Fruit fly (Drosophila melanogaster) S2 (cell line): ENCODE measurements around the gene CG14930.

Source experiments
- CG8478 ChIP-seq: fragments of >200 bp; optimal IDR thresholded peaks from 2 replicates; lab custom pipeline; 2018
- CTCF ChIP-seq, 2 experiments: fragments of >200 bp; optimal IDR thresholded peaks; 2 replicates each; lab custom pipeline; 2018

DNA sequence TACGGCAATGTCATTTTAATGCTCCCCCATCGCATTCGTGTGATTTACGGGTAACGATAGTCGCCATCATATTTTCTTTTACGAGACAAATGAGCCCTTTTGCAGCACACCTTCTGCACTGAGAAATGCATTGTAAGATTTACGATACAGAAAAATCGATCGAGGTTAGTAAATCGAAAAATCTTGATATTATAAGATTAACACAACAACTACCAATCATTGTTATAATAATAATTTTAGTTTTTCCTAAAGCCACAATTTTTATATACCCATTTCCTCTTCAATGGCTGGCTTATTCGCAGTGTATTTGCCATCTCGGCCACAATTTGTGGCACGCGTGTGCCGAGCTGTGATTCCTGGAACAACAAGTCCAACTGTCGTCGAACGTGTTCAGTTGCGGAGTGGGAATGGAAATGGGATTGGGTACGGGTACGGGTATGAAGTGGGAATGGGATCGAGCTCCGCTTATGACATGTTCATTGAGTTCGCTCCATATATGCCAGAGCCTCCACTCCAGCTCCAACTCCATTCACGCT, 49.0 kb downstream of the CG14930 start:
- TF ChIP-seq CTCF (optimal IDR thresholded peaks at IDR 0.05; lab: Kevin White, UChicago) (no peak), CG8478 (lab: Kevin White, UChicago) (no peak)
